Fruit fly (Drosophila melanogaster) whole organism, prepupa: Measurements from ENCODE around the gene mtTFB2.

ENCODE experiments used
- CG10631 ChIP-seq: fragments of 200-800 bp; sonication (Bioruptor generic); optimal IDR thresholded peaks from 2 replicates; lab custom pipeline; 2016; ENCODE audit warnings: missing biosample characterization, missing genetic modification characterization
- CG10669 ChIP-seq: fragments of 200-800 bp; sonication (Bioruptor generic); optimal IDR thresholded peaks from 3 replicates; lab custom pipeline; 2018; ENCODE audit warnings: missing biosample characterization, mild to moderate bottlenecking, missing genetic modification characterization, moderate library complexity
- CG11294 ChIP-seq: fragments of 200-800 bp; sonication (Bioruptor generic); IDR thresholded peaks from 2 replicates; pipeline ENCODE4 v1.3.6; 2022; ENCODE audit warnings: missing biosample characterization, missing genetic modification characterization
- CG11762 ChIP-seq: fragments of 200-800 bp; sonication (Bioruptor generic); optimal IDR thresholded peaks from 3 replicates; lab custom pipeline; 2016; ENCODE audit warnings: missing biosample characterization, missing genetic modification characterization; ENCODE audit not compliant: insufficient read depth
- CG11902 ChIP-seq: fragments of 200-800 bp; sonication (Bioruptor generic); optimal IDR thresholded peaks from 3 replicates; lab custom pipeline; 2016; ENCODE audit warnings: missing biosample characterization, missing genetic modification characterization
- CG15336 ChIP-seq: fragments of 200-800 bp; sonication (Bioruptor generic); IDR thresholded peaks from 2 replicates; pipeline ENCODE4 v1.3.6; 2022; ENCODE audit warnings: missing biosample characterization, missing genetic modification characterization
- CG3032 ChIP-seq: fragments of 200-800 bp; optimal IDR thresholded peaks from 2 replicates; lab custom pipeline; 2019; ENCODE audit warnings: missing biosample characterization, mild to moderate bottlenecking, missing genetic modification characterization, moderate library complexity
- CG3919 ChIP-seq: fragments of 200-800 bp; sonication (Bioruptor generic); optimal IDR thresholded peaks from 3 replicates; lab custom pipeline; 2016; ENCODE audit warnings: missing biosample characterization, missing genetic modification characterization
- CG4318 ChIP-seq: fragments of 200-800 bp; sonication (Bioruptor generic); optimal IDR thresholded peaks from 3 replicates; lab custom pipeline; 2017; ENCODE audit warnings: missing biosample characterization, mild to moderate bottlenecking, missing genetic modification characterization
- CG6163 ChIP-seq: fragments of 200-800 bp; sonication (Bioruptor generic); IDR thresholded peaks from 3 replicates; pipeline ENCODE4 v1.3.6; 2022; ENCODE audit warnings: missing biosample characterization, missing genetic modification characterization
- CG6276 ChIP-seq: fragments of 200-800 bp; sonication (Bioruptor generic); optimal IDR thresholded peaks from 2 replicates; lab custom pipeline; 2017; ENCODE audit warnings: missing biosample characterization, mild to moderate bottlenecking, missing genetic modification characterization
- CG6854 ChIP-seq: fragments of 200-800 bp; sonication (Bioruptor generic); optimal IDR thresholded peaks from 2 replicates; lab custom pipeline; 2017; ENCODE audit warnings: missing biosample characterization, mild to moderate bottlenecking, missing genetic modification characterization
- CG8119 ChIP-seq: fragments of 200-800 bp; sonication (Bioruptor generic); IDR thresholded peaks from 3 replicates; pipeline ENCODE4 v1.3.6; 2022; ENCODE audit warnings: missing biosample characterization, missing genetic modification characterization
- CG8319 ChIP-seq: fragments of 200-800 bp; sonication (Bioruptor generic); optimal IDR thresholded peaks from 3 replicates; lab custom pipeline; 2016; ENCODE audit warnings: missing biosample characterization, missing genetic modification characterization
- CG9139 ChIP-seq: fragments of 200-800 bp; sonication (Bioruptor generic); optimal IDR thresholded peaks from 3 replicates; lab custom pipeline; 2017; ENCODE audit warnings: missing biosample characterization, mild to moderate bottlenecking, missing genetic modification characterization
- Eip75B ChIP-seq: fragments of 200-800 bp; sonication (Bioruptor generic); optimal IDR thresholded peaks from 3 replicates; lab custom pipeline; 2016; ENCODE audit warnings: missing biosample characterization, missing genetic modification characterization
- Eip93F ChIP-seq: fragments of 200-800 bp; sonication (Bioruptor generic); optimal IDR thresholded peaks from 2 replicates; lab custom pipeline; 2016; ENCODE audit warnings: missing biosample characterization, mild to moderate bottlenecking, missing genetic modification characterization
- Ets96B ChIP-seq: fragments of 200-800 bp; optimal IDR thresholded peaks from 2 replicates; lab custom pipeline; 2019; ENCODE audit warnings: missing biosample characterization, mild to moderate bottlenecking, missing genetic modification characterization, moderate library complexity
- Hr39 ChIP-seq: fragments of 200-800 bp; sonication (Bioruptor generic); optimal IDR thresholded peaks from 2 replicates; lab custom pipeline; 2016; ENCODE audit warnings: missing biosample characterization, missing genetic modification characterization
- Hr4 ChIP-seq: fragments of 200-800 bp; sonication (Bioruptor generic); optimal IDR thresholded peaks from 3 replicates; lab custom pipeline; 2016; ENCODE audit warnings: missing biosample characterization, missing genetic modification characterization
- Lpt ChIP-seq: fragments of 200-800 bp; sonication (Bioruptor generic); optimal IDR thresholded peaks from 3 replicates; lab custom pipeline; 2016; ENCODE audit warnings: missing biosample characterization, missing genetic modification characterization
- Met ChIP-seq: fragments of 200-800 bp; sonication (Bioruptor generic); optimal IDR thresholded peaks from 3 replicates; lab custom pipeline; 2016; ENCODE audit warnings: missing biosample characterization, missing genetic modification characterization
- OdsH ChIP-seq: fragments of 200-800 bp; sonication (Bioruptor generic); optimal IDR thresholded peaks from 3 replicates; lab custom pipeline; 2016; ENCODE audit warnings: missing biosample characterization, missing genetic modification characterization
- Smox ChIP-seq: fragments of 200-800 bp; sonication (Bioruptor generic); optimal IDR thresholded peaks from 3 replicates; lab custom pipeline; 2016; ENCODE audit warnings: missing biosample characterization, missing genetic modification characterization
- Sox102F ChIP-seq: fragments of 200-800 bp; sonication (Bioruptor generic); optimal IDR thresholded peaks from 2 replicates; lab custom pipeline; 2016; ENCODE audit warnings: missing biosample characterization, mild to moderate bottlenecking, missing genetic modification characterization
- Sox14 ChIP-seq: fragments of 200-800 bp; sonication (Bioruptor generic); optimal IDR thresholded peaks from 3 replicates; lab custom pipeline; 2016; ENCODE audit warnings: missing biosample characterization, missing genetic modification characterization
- Sox15 ChIP-seq: fragments of 200-800 bp; sonication (Bioruptor generic); optimal IDR thresholded peaks from 3 replicates; lab custom pipeline; 2016; ENCODE audit warnings: missing biosample characterization, missing genetic modification characterization
- acj6 ChIP-seq: fragments of 200-800 bp; sonication (Bioruptor generic); optimal IDR thresholded peaks from 3 replicates; lab custom pipeline; 2016; ENCODE audit warnings: missing biosample characterization, missing genetic modification characterization
- cyc ChIP-seq: fragments of 200-800 bp; sonication (Bioruptor generic); optimal IDR thresholded peaks from 3 replicates; lab custom pipeline; 2016; ENCODE audit warnings: missing biosample characterization, missing genetic modification characterization
- eg ChIP-seq: fragments of 200-800 bp; sonication (Bioruptor generic); IDR thresholded peaks from 3 replicates; pipeline ENCODE4 v1.3.6; 2022; ENCODE audit warnings: missing biosample characterization, missing genetic modification characterization
- fd59A ChIP-seq: fragments of 200-800 bp; sonication (Bioruptor generic); optimal IDR thresholded peaks from 2 replicates; lab custom pipeline; 2017; ENCODE audit warnings: missing biosample characterization, mild to moderate bottlenecking, missing genetic modification characterization, missing genetic modification reagents
- net ChIP-seq: fragments of 200-800 bp; sonication (Bioruptor generic); optimal IDR thresholded peaks from 3 replicates; lab custom pipeline; 2016; ENCODE audit warnings: missing biosample characterization, missing genetic modification characterization
- salr ChIP-seq, 2 experiments: fragments of 200-800 bp; sonication (Bioruptor generic); optimal IDR thresholded peaks; 3 replicates each; lab custom pipeline; 2016 to 2018; ENCODE audit warnings: missing biosample characterization in 2 of 2, missing genetic modification characterization in 2 of 2, mild to moderate bottlenecking in 1 of 2
- ss ChIP-seq, 2 experiments: fragments of 200-800 bp; sonication (Bioruptor generic); optimal IDR thresholded peaks; 2 replicates in 1 of 2; 3 replicates in 1 of 2; lab custom pipeline; 2017 to 2018; ENCODE audit warnings: mild to moderate bottlenecking in 2 of 2, missing biosample characterization in 2 of 2, missing genetic modification characterization in 2 of 2, moderate library complexity in 1 of 2
- svp ChIP-seq: fragments of 200-800 bp; sonication (Bioruptor generic); peaks from one replicate; lab custom pipeline; 2016; ENCODE audit warnings: missing biosample characterization, missing genetic modification characterization
- topi ChIP-seq: fragments of 200-800 bp; sonication (Bioruptor generic); optimal IDR thresholded peaks from 3 replicates; lab custom pipeline; 2016; ENCODE audit warnings: missing biosample characterization, missing genetic modification characterization
- vri ChIP-seq: fragments of 200-800 bp; sonication (Bioruptor generic); optimal IDR thresholded peaks from 3 replicates; lab custom pipeline; 2016; ENCODE audit warnings: missing biosample characterization, mild to moderate bottlenecking, missing genetic modification characterization

Gene mtTFB2

dm6 chr3R:10063707-10064106 is 18.3 kb downstream of the mtTFB2 start, which contains the start of gene CG33631:
Gene CG33631, plus strand, starts transcription at chr3R:10064007.
- TF ChIP-seq CG10669 = no peak
- TF ChIP-seq Sox14 (GFP tag; lab: Kevin White, UChicago) = no peak
- no peak for TF ChIP-seq vri (GFP tag; lab: Kevin White, UChicago)
- TF ChIP-seq CG8119 (GFP tag; lab: Robert Waterston, UW) = no peak
- TF ChIP-seq fd59A = no peak
- TF ChIP-seq CG11294 (GFP tag; lab: Robert Waterston, UW) = no peak
- TF ChIP-seq Hr39 (GFP tag; lab: Kevin White, UChicago) = no peak
- no peak for TF ChIP-seq CG3919 (GFP tag; lab: Kevin White, UChicago)
- TF ChIP-seq CG8319 (GFP tag; lab: Kevin White, UChicago) = no peak
- no peak for TF ChIP-seq Sox102F
- no peak for TF ChIP-seq Smox (GFP tag; lab: Kevin White, UChicago)
- TF ChIP-seq Ets96B (tag; lab: Kevin White, UChicago) = no peak
- TF ChIP-seq CG3032 (tag; lab: Kevin White, UChicago) = no peak
- no peak for TF ChIP-seq ss (GFP tag; optimal IDR thresholded peaks at IDR 0.05; lab: Kevin White, UChicago)
- no peak for TF ChIP-seq CG4318
- TF ChIP-seq CG6163 (GFP tag; lab: Robert Waterston, UW) = no peak
- TF ChIP-seq CG11762 = no peak
- no peak for TF ChIP-seq OdsH (GFP tag; lab: Kevin White, UChicago)
- no peak for TF ChIP-seq Lpt (GFP tag; lab: Kevin White, UChicago)

dm6 chr3R:10066470-10066869 is 21.1 kb downstream of the mtTFB2 start, which contains the start of gene CG33783:
Gene CG33783, plus strand, starts transcription at chr3R:10066770.
- no peak for TF ChIP-seq fd59A
- no peak for TF ChIP-seq CG6276 (GFP tag; lab: Kevin White, UChicago)
- no peak for TF ChIP-seq Sox102F
- no peak for TF ChIP-seq topi (GFP tag; lab: Kevin White, UChicago)
- no peak for TF ChIP-seq Hr4 (GFP tag; lab: Kevin White, UChicago)
- TF ChIP-seq acj6 (GFP tag; lab: Kevin White, UChicago) = no peak
- no peak for TF ChIP-seq Eip93F (GFP tag; lab: Kevin White, UChicago)
- TF ChIP-seq Met (GFP tag; lab: Kevin White, UChicago) = no peak
- TF ChIP-seq CG10631 = no peak
- TF ChIP-seq Lpt (GFP tag; lab: Kevin White, UChicago) = no peak

dm6 chr3R:10067605-10068004 is 22.2 kb downstream of the mtTFB2 start, which contains the start of gene CG33784:
Gene CG33784, plus strand, starts transcription at chr3R:10067905.
- TF ChIP-seq salr (GFP tag; optimal IDR thresholded peaks at IDR 0.05; lab: Kevin White, UChicago) (no peak), Eip75B (GFP tag; lab: Kevin White, UChicago) (no peak), eg (GFP tag; lab: Robert Waterston, UW) (no peak), CG6276 (GFP tag; lab: Kevin White, UChicago) (no peak), CG11902 (GFP tag; lab: Kevin White, UChicago) (no peak), Ets96B (tag; lab: Kevin White, UChicago) (no peak), CG15336 (no peak), Hr39 (GFP tag; lab: Kevin White, UChicago) (no peak), CG9139 (no peak), CG6854 (GFP tag; lab: Kevin White, UChicago) (no peak), Sox15 (GFP tag; lab: Kevin White, UChicago) (no peak), net (GFP tag; lab: Kevin White, UChicago) (no peak), Eip93F (GFP tag; lab: Kevin White, UChicago) (no peak), cyc (GFP tag; lab: Kevin White, UChicago) (no peak)

- TF ChIP-seq svp (GFP tag; lab: Kevin White, UChicago) (peak; percentile 28), Sox14 (GFP tag; lab: Kevin White, UChicago) (no peak)
Observed at dm6 chr3R:10068780-10069179, 23.4 kb downstream of the mtTFB2 start.
